Worm (Caenorhabditis elegans): Measurements from ENCODE around the gene F07E5.9.

Gene F07E5.9

ce11 chrII:2063989-2064388 is 16.3 kb downstream of the F07E5.9 start, which contains the start of gene F07E5.13:
F07E5.13 (minus strand) TSS chrII:2064089.
- TF ChIP-seq ztf-26 (tag; optimal IDR thresholded peaks at IDR 0.05): no peak

ce11 chrII:2058985-2059384 is 21.3 kb downstream of the F07E5.9 start, which contains the start of gene F07E5.5:
F07E5.5 (minus strand) TSS chrII:2059070.
- no peak for TF ChIP-seq ceh-58 (GFP tag; IDR thresholded peaks at IDR 0.05)
- TF ChIP-seq F37B4.10 (GFP tag; IDR thresholded peaks at IDR 0.05): no peak
- no peak for TF ChIP-seq hsf-1 (GFP tag; IDR thresholded peaks at IDR 0.05)
- TF ChIP-seq ztf-28 (GFP tag; IDR thresholded peaks at IDR 0.05): no peak
- TF ChIP-seq pbrm-1 (GFP tag; IDR thresholded peaks at IDR 0.05): no peak
- no peak for TF ChIP-seq ztf-6 (GFP tag; IDR thresholded peaks at IDR 0.05)
- peak; percentile 20; the same call in 1 of the 2 replicates for TF ChIP-seq attf-3 (GFP tag; conservative IDR thresholded peaks at IDR 0.05)
- TF ChIP-seq tbp1 (GFP tag; optimal IDR thresholded peaks at IDR 0.05): peak; percentile 12
- no peak for TF ChIP-seq F57A8.1 (GFP tag; optimal IDR thresholded peaks at IDR 0.05)
- TF ChIP-seq nhr-27 (tag; optimal IDR thresholded peaks at IDR 0.05): no peak
- no peak for TF ChIP-seq somi-1 (GFP tag; optimal IDR thresholded peaks at IDR 0.05)
- TF ChIP-seq lin-26 (GFP tag; IDR thresholded peaks at IDR 0.05): no peak
- TF ChIP-seq nfya-2 (GFP tag; IDR thresholded peaks at IDR 0.05): no peak
- no peak for TF ChIP-seq snpc-1.3 (tag; optimal IDR thresholded peaks at IDR 0.05; ENCODE audit: insufficient read depth)
- TF ChIP-seq let-607 (tag; optimal IDR thresholded peaks at IDR 0.05): no peak
- TF ChIP-seq madf-3 (GFP tag; IDR thresholded peaks at IDR 0.05): no peak
- no peak for TF ChIP-seq C17E4.6 (GFP tag; IDR thresholded peaks at IDR 0.05)
- TF ChIP-seq lsy-27 (tag; optimal IDR thresholded peaks at IDR 0.05; ENCODE audit: borderline replicate concordance, insufficient read depth): no peak
- TF ChIP-seq egl-44 (GFP tag; IDR thresholded peaks at IDR 0.05): no peak
- no peak for TF ChIP-seq K12H6.12 (tag; optimal IDR thresholded peaks at IDR 0.05)
- TF ChIP-seq hrde-1 (tag; optimal IDR thresholded peaks at IDR 0.05; ENCODE audit: borderline replicate concordance): no peak
- no peak for TF ChIP-seq nhr-120 (GFP tag; IDR thresholded peaks at IDR 0.05)
- TF ChIP-seq akir-1 (GFP tag; optimal IDR thresholded peaks at IDR 0.05): no peak
- TF ChIP-seq T26A5.8 (tag; optimal IDR thresholded peaks at IDR 0.05): no peak
- peak; percentile 37; the same call in 1 of the 2 replicates for TF ChIP-seq D2030.7 (GFP tag; IDR thresholded peaks at IDR 0.05)
- no peak for TF ChIP-seq ztf-18 (tag; optimal IDR thresholded peaks at IDR 0.05)
- no peak for TF ChIP-seq zfh-2 (GFP tag; conservative IDR thresholded peaks at IDR 0.05)
- TF ChIP-seq ztf-25 (GFP tag; IDR thresholded peaks at IDR 0.05): no peak
- TF ChIP-seq F39B2.1 (GFP tag; IDR thresholded peaks at IDR 0.05): no peak
- TF ChIP-seq ceh-27 (GFP tag; optimal IDR thresholded peaks at IDR 0.05): no peak
- TF ChIP-seq dox-1 (GFP tag; IDR thresholded peaks at IDR 0.05): peak; percentile 49; the same call in 1 of the 2 replicates
- TF ChIP-seq nhr-179 (tag; optimal IDR thresholded peaks at IDR 0.05): no peak
- TF ChIP-seq rpc-1 (optimal IDR thresholded peaks at IDR 0.05): no peak
- TF ChIP-seq rpc-1 (tag; optimal IDR thresholded peaks at IDR 0.05): no peak
- no peak for TF ChIP-seq attf-6 (GFP tag; IDR thresholded peaks at IDR 0.05)
- peak; percentile 16 for TF ChIP-seq efl-1 (GFP tag; optimal IDR thresholded peaks at IDR 0.05)
- peak; percentile 5 for TF ChIP-seq athp-1 (tag; optimal IDR thresholded peaks at IDR 0.05)
- TF ChIP-seq B0336.3 (GFP tag; IDR thresholded peaks at IDR 0.05): no peak
- TF ChIP-seq let-526 (GFP tag; IDR thresholded peaks at IDR 0.05): no peak
- TF ChIP-seq zim-3 (tag; optimal IDR thresholded peaks at IDR 0.05): no peak
- no peak for TF ChIP-seq egrh-3 (GFP tag; IDR thresholded peaks at IDR 0.05)
- TF ChIP-seq lin-54 (GFP tag; optimal IDR thresholded peaks at IDR 0.05): peak; percentile 18
- no peak for TF ChIP-seq B0035.1 (tag; optimal IDR thresholded peaks at IDR 0.05)
- no peak for TF ChIP-seq sea-2 (GFP tag; IDR thresholded peaks at IDR 0.05)
- TF ChIP-seq attf-5 (GFP tag; optimal IDR thresholded peaks at IDR 0.05): peak; percentile 1
- no peak for TF ChIP-seq ztf-26 (tag; optimal IDR thresholded peaks at IDR 0.05)
- TF ChIP-seq fkh-3 (tag; optimal IDR thresholded peaks at IDR 0.05): no peak
- TF ChIP-seq bed-2 (GFP tag; IDR thresholded peaks at IDR 0.05): no peak
